Worm (Caenorhabditis elegans): ENCODE measurements around the gene dpf-4.

DNA sequence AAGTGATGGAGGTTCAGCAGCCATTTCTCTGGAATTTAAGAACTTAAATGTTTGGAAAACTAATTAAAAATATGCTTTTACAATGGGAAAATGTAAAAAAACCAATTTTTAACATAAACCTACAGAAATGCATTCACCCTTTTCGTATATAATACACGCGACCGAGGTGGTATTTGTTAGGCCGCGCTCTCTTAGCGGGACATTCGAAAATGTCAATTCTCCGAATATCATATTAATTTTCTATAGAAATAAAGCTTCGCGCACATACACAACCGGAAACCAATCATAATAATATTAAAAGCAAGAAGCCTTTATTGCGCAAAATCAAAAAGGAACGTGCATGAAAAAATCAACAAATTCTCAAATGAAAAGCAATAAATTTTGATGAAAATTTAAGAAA, 5.9 kb upstream of the dpf-4 start, which contains the start of gene ddx-23:
- TF ChIP-seq hpl-2 (GFP tag; optimal IDR thresholded peaks at IDR 0.05) = no peak
- no peak for TF ChIP-seq isw-1 (GFP tag; IDR thresholded peaks at IDR 0.05)
- TF ChIP-seq nhr-28 (tag; optimal IDR thresholded peaks at IDR 0.05) = no peak
- TF ChIP-seq grh-1 (GFP tag; IDR thresholded peaks at IDR 0.05) = no peak
- TF ChIP-seq snpc-4 (tag; optimal IDR thresholded peaks at IDR 0.05) = no peak

All from whole organism, L1 larva.